Fruit fly (Drosophila melanogaster) whole organism, embryonic: ENCODE data around the gene CG4951.
A peak's percentile ranks its signal among the peaks of the same experiment; 100 is the strongest.

Experiments
- Ada2b ChIP-seq: fragments of 200-800 bp; sonication (Bioruptor generic); IDR thresholded peaks from 2 replicates; pipeline ENCODE4 v1.3.6; 2022; ENCODE audit warnings: missing biosample characterization, missing genetic modification characterization
- Awh ChIP-seq: fragments of 200-800 bp; sonication (Bioruptor generic); IDR thresholded peaks from 2 replicates; pipeline ENCODE4, ENCODE4 v1.3.6; 2022; ENCODE audit warnings: missing biosample characterization, missing genetic modification characterization
- BEAF-32 ChIP-seq: fragments of 200-800 bp; sonication (Bioruptor generic); optimal IDR thresholded peaks from 3 replicates; lab custom pipeline; 2017; ENCODE audit warnings: missing biosample characterization, missing genetic modification characterization, mild to moderate bottlenecking, moderate library complexity, missing genetic modification reagents
- CG10366 ChIP-seq: fragments of 200-800 bp; sonication (Bioruptor generic); IDR thresholded peaks from 2 replicates; pipeline ENCODE4 v1.3.6; 2022; ENCODE audit warnings: missing biosample characterization, missing genetic modification characterization
- CG11695 ChIP-seq: fragments of 200-800 bp; sonication (Bioruptor generic); IDR thresholded peaks from 3 replicates; pipeline ENCODE4 v1.3.6; 2022; ENCODE audit warnings: missing biosample characterization, missing genetic modification characterization
- CG12155 ChIP-seq: fragments of 200-800 bp; sonication (Bioruptor generic); optimal IDR thresholded peaks from 3 replicates; lab custom pipeline; 2016; ENCODE audit warnings: missing biosample characterization, missing genetic modification characterization
- CG12219 ChIP-seq: fragments of 200-800 bp; sonication (Bioruptor generic); optimal IDR thresholded peaks from 3 replicates; lab custom pipeline; 2018; ENCODE audit warnings: missing biosample characterization, mild to moderate bottlenecking, missing genetic modification characterization
- CG12659 ChIP-seq: fragments of 200-800 bp; sonication (Bioruptor generic); optimal IDR thresholded peaks from 3 replicates; lab custom pipeline; 2017; ENCODE audit warnings: mild to moderate bottlenecking, missing biosample characterization, missing genetic modification reagents, missing genetic modification characterization
- CG14667 ChIP-seq: fragments of 200-800 bp; sonication (Bioruptor generic); IDR thresholded peaks from 2 replicates; pipeline ENCODE4 v1.3.6; 2022; ENCODE audit warnings: missing biosample characterization, missing genetic modification characterization
- CG15479 ChIP-seq: fragments of 200-800 bp; sonication (Bioruptor generic); optimal IDR thresholded peaks from 3 replicates; lab custom pipeline; 2019; ENCODE audit warnings: missing biosample characterization, mild to moderate bottlenecking, missing genetic modification characterization, moderate library complexity
- CG17612 ChIP-seq: fragments of 200-800 bp; sonication (Bioruptor generic); IDR thresholded peaks from 2 replicates; pipeline ENCODE4 v1.3.6; 2022; ENCODE audit warnings: missing biosample characterization, missing genetic modification characterization
- CG18619 ChIP-seq: fragments of 200-800 bp; sonication (Bioruptor generic); optimal IDR thresholded peaks from 3 replicates; lab custom pipeline; 2017; ENCODE audit warnings: missing biosample characterization, mild to moderate bottlenecking, missing genetic modification characterization
- CG2712 ChIP-seq: fragments of 200-800 bp; optimal IDR thresholded peaks from 3 replicates; lab custom pipeline; 2019; ENCODE audit warnings: missing biosample characterization, mild to moderate bottlenecking, missing genetic modification characterization, moderate library complexity
- CG42726 ChIP-seq: fragments of 200-800 bp; sonication (Bioruptor generic); IDR thresholded peaks from 2 replicates; pipeline ENCODE4 v1.3.6; 2022; ENCODE audit warnings: missing biosample characterization, missing genetic modification characterization; ENCODE audit not compliant: partially characterized antibody
- CG4404 ChIP-seq: fragments of 200-800 bp; sonication (Bioruptor generic); IDR thresholded peaks from 2 replicates; pipeline ENCODE4 v1.3.6; 2022; ENCODE audit warnings: missing biosample characterization, missing genetic modification characterization
- CG5953 ChIP-seq: fragments of 200-800 bp; sonication (Bioruptor generic); IDR thresholded peaks from 2 replicates; pipeline ENCODE4 v1.3.6; 2022; ENCODE audit warnings: missing biosample characterization, missing genetic modification characterization
- CG7839 ChIP-seq: fragments of 200-800 bp; sonication (Bioruptor generic); optimal IDR thresholded peaks from 3 replicates; lab custom pipeline; 2018; ENCODE audit warnings: missing biosample characterization, mild to moderate bottlenecking, missing genetic modification characterization, moderate library complexity
- CG7987 ChIP-seq: fragments of 200-800 bp; sonication (Bioruptor generic); optimal IDR thresholded peaks from 2 replicates; lab custom pipeline; 2018; ENCODE audit warnings: missing biosample characterization, mild to moderate bottlenecking, missing genetic modification characterization, moderate library complexity
- CG9609 ChIP-seq: fragments of 200-800 bp; sonication (Bioruptor generic); optimal IDR thresholded peaks from 3 replicates; lab custom pipeline; 2016; ENCODE audit warnings: missing biosample characterization, missing genetic modification characterization
- Chrac-16 ChIP-seq: fragments of 200-800 bp; sonication (Bioruptor generic); optimal IDR thresholded peaks from 3 replicates; lab custom pipeline; 2016; ENCODE audit warnings: missing biosample characterization, missing genetic modification characterization
- CoRest ChIP-seq: fragments of 200-800 bp; sonication (Bioruptor generic); optimal IDR thresholded peaks from 3 replicates; lab custom pipeline; 2018; ENCODE audit warnings: missing biosample characterization, mild to moderate bottlenecking, missing genetic modification characterization, moderate library complexity
- Dll ChIP-seq: fragments of 200-800 bp; sonication (Bioruptor generic); IDR thresholded peaks from 4 replicates; pipeline ENCODE4 v1.3.6; 2022; ENCODE audit warnings: missing biosample characterization, missing genetic modification characterization; ENCODE audit not compliant: partially characterized antibody
- Ets65A ChIP-seq: fragments of 200-800 bp; sonication (Bioruptor generic); peaks from one replicate; lab custom pipeline; 2016; ENCODE audit warnings: missing biosample characterization, missing genetic modification characterization
- Fer3 ChIP-seq: fragments of 200-800 bp; sonication (Bioruptor generic); optimal IDR thresholded peaks from 2 replicates; lab custom pipeline; 2018; ENCODE audit warnings: missing biosample characterization, mild to moderate bottlenecking, missing genetic modification characterization, moderate library complexity
- HLH4C ChIP-seq: fragments of 200-800 bp; sonication (Bioruptor generic); IDR thresholded peaks from 3 replicates; pipeline ENCODE4 v1.3.6; 2022; ENCODE audit warnings: missing biosample characterization, missing genetic modification characterization; ENCODE audit not compliant: partially characterized antibody
- HLHmδ ChIP-seq: fragments of 200-800 bp; sonication (Bioruptor generic); optimal IDR thresholded peaks from 2 replicates; lab custom pipeline; 2018; ENCODE audit warnings: missing biosample characterization, mild to moderate bottlenecking, missing genetic modification characterization, moderate library complexity
- Hr39 ChIP-seq: fragments of >200 bp; optimal IDR thresholded peaks from 2 replicates; lab custom pipeline; 2017
- Meics ChIP-seq: fragments of 200-800 bp; sonication (Bioruptor generic); optimal IDR thresholded peaks from 2 replicates; lab custom pipeline; 2017; ENCODE audit warnings: missing biosample characterization, mild to moderate bottlenecking, missing genetic modification characterization
- Nf-YC ChIP-seq: fragments of 200-800 bp; optimal IDR thresholded peaks from 3 replicates; lab custom pipeline; 2019; ENCODE audit warnings: missing biosample characterization, mild to moderate bottlenecking, missing genetic modification characterization, moderate library complexity
- Oli ChIP-seq: fragments of 200-800 bp; sonication (Bioruptor generic); optimal IDR thresholded peaks from 2 replicates; lab custom pipeline; 2018; ENCODE audit warnings: missing biosample characterization, mild to moderate bottlenecking, missing genetic modification characterization, moderate library complexity
- Opbp ChIP-seq: fragments of 200-800 bp; sonication (Bioruptor generic); IDR thresholded peaks from 3 replicates; pipeline ENCODE4 v1.3.6; 2022; ENCODE audit warnings: missing biosample characterization, missing genetic modification characterization; ENCODE audit not compliant: partially characterized antibody
- Poxn ChIP-seq: fragments of 200-800 bp; sonication (Bioruptor generic); IDR thresholded peaks from 2 replicates; pipeline ENCODE4 v1.3.6; 2022; ENCODE audit warnings: missing biosample characterization, missing genetic modification characterization
- Rfx ChIP-seq: fragments of 200-800 bp; sonication (Bioruptor generic); IDR thresholded peaks from 2 replicates; pipeline ENCODE4 v1.3.6; 2022; ENCODE audit warnings: missing biosample characterization, missing genetic modification characterization
- Sox102F ChIP-seq: fragments of 200-800 bp; sonication (Bioruptor generic); optimal IDR thresholded peaks from 2 replicates; lab custom pipeline; 2018; ENCODE audit warnings: missing biosample characterization, mild to moderate bottlenecking, missing genetic modification characterization, moderate library complexity
- Sry-δ ChIP-seq: fragments of 200-800 bp; sonication (Bioruptor generic); optimal IDR thresholded peaks from 2 replicates; lab custom pipeline; 2016; ENCODE audit warnings: missing biosample characterization, missing genetic modification characterization
- ab ChIP-seq: fragments of 200-800 bp; sonication (Bioruptor generic); optimal IDR thresholded peaks from 2 replicates; lab custom pipeline; 2016; ENCODE audit warnings: missing biosample characterization, missing genetic modification characterization
- bowl ChIP-seq: fragments of 200-800 bp; sonication (Bioruptor generic); IDR thresholded peaks from 2 replicates; pipeline ENCODE4 v1.3.6; 2022; ENCODE audit warnings: missing biosample characterization, missing genetic modification characterization
- ci ChIP-seq: fragments of 200-800 bp; sonication (Bioruptor generic); IDR thresholded peaks from 3 replicates; pipeline ENCODE4 v1.3.6; 2022; ENCODE audit warnings: missing biosample characterization, missing genetic modification characterization
- gem ChIP-seq: fragments of 200-800 bp; sonication (Bioruptor generic); optimal IDR thresholded peaks from 2 replicates; lab custom pipeline; 2019; ENCODE audit warnings: missing biosample characterization, mild to moderate bottlenecking, missing genetic modification characterization, moderate library complexity
- gt ChIP-seq: fragments of 200-800 bp; sonication (Bioruptor generic); IDR thresholded peaks from 2 replicates; pipeline ENCODE4 v1.3.6; 2022; ENCODE audit warnings: missing biosample characterization, missing genetic modification characterization
- hb ChIP-seq: fragments of 200-800 bp; sonication (Bioruptor generic); IDR thresholded peaks from 3 replicates; pipeline ENCODE4 v1.3.6; 2022; ENCODE audit warnings: missing biosample characterization, missing genetic modification characterization; ENCODE audit not compliant: partially characterized antibody
- mld ChIP-seq: fragments of 200-800 bp; sonication (Bioruptor generic); IDR thresholded peaks from 3 replicates; pipeline ENCODE4 v1.3.6; 2022; ENCODE audit warnings: missing biosample characterization, missing genetic modification characterization; ENCODE audit not compliant: partially characterized antibody
- nau ChIP-seq: fragments of 200-800 bp; sonication (Bioruptor generic); optimal IDR thresholded peaks from 3 replicates; lab custom pipeline; 2017; ENCODE audit warnings: missing biosample characterization, mild to moderate bottlenecking, missing genetic modification characterization, missing genetic modification reagents
- p53 ChIP-seq: fragments of 200-800 bp; sonication (Bioruptor generic); optimal IDR thresholded peaks from 2 replicates; lab custom pipeline; 2016; ENCODE audit warnings: missing biosample characterization, missing genetic modification characterization
- schlank ChIP-seq: fragments of 200-800 bp; sonication (Bioruptor generic); optimal IDR thresholded peaks from 2 replicates; lab custom pipeline; 2018; ENCODE audit warnings: missing biosample characterization, mild to moderate bottlenecking, missing genetic modification characterization
- scrt ChIP-seq: fragments of 200-800 bp; sonication (Bioruptor generic); optimal IDR thresholded peaks from 2 replicates; lab custom pipeline; 2018; ENCODE audit warnings: missing biosample characterization, mild to moderate bottlenecking, missing genetic modification characterization, moderate library complexity
- twi ChIP-seq: fragments of 200-800 bp; optimal IDR thresholded peaks from 2 replicates; lab custom pipeline; 2019; ENCODE audit warnings: missing biosample characterization, mild to moderate bottlenecking, missing genetic modification characterization, moderate library complexity
- unpg ChIP-seq: fragments of 200-800 bp; sonication (Bioruptor generic); optimal IDR thresholded peaks from 3 replicates; lab custom pipeline; 2018; ENCODE audit warnings: missing biosample characterization, mild to moderate bottlenecking, missing genetic modification characterization, moderate library complexity
- wor ChIP-seq: fragments of 200-800 bp; sonication (Bioruptor generic); IDR thresholded peaks from 2 replicates; pipeline ENCODE4 v1.3.6; 2022; ENCODE audit warnings: missing biosample characterization, missing genetic modification characterization
- z ChIP-seq: fragments of 200-800 bp; sonication (Bioruptor generic); IDR thresholded peaks from 3 replicates; pipeline ENCODE4 v1.3.6; 2022; ENCODE audit warnings: missing biosample characterization, missing genetic modification characterization

Gene CG4951

DNA sequence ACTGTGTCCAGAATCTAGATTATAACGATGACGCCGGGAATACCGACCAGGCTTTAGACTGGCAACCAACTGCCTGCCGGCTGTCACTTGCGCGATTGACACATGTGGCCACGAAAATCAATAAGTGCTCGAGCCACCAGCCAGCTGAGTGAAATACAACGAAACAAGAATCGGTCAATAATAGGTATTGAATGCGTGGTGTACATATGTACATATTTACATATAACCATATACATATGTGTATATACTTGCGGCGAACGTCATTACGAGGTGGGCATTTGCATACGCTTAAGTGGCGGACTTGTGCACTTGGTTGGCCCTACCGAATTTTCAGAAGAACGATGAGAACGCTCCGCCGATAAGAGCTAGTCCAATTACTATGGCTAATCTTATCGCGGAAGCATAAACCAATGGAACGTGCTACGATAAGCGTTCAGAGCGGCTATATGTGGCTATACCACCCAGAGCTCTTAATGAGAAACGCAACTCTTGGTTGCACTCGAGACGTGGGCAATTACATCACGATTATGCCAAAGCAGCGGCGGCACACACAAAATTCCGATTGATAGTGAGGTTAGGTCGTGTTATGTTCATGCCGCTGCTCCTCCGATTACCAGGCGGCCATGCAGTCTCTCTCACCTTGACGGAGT is 7.2 kb downstream of the CG4951 start (continued):
- TF ChIP-seq wor (no peak), BEAF-32 (no peak), CG4404 (no peak), CG17612 (GFP tag; lab: Robert Waterston, UW) (no peak), Opbp (no peak), CG18619 (GFP tag; lab: Kevin White, UChicago) (no peak), CG12155 (GFP tag; lab: Kevin White, UChicago) (no peak), CG11695 (GFP tag; lab: Robert Waterston, UW) (no peak), ci (GFP tag; lab: Robert Waterston, UW) (0 out of 3 replicates have a peak, but pooled peaks have one; percentile 49), CG5953 (no peak), HLHmδ (peak; percentile 55), hb (GFP tag; lab: Robert Waterston, UW) (no peak), CG10366 (GFP tag; lab: Robert Waterston, UW) (no peak; the same call in 1 of the 2 replicates), nau (GFP tag; lab: Kevin White, UChicago) (no peak), CG12219 (peak; percentile 1), CoRest (peak; percentile 1), unpg (peak; percentile 8), Meics (GFP tag; lab: Kevin White, UChicago) (no peak), bowl (GFP tag; lab: Robert Waterston, UW) (no peak), schlank (no peak), twi (tag; lab: Kevin White, UChicago) (peak; percentile 87), gt (GFP tag; lab: Robert Waterston, UW) (no peak), CG2712 (tag; lab: Kevin White, UChicago) (no peak), Ets65A (GFP tag; lab: Kevin White, UChicago) (no peak), Fer3 (tag; lab: Kevin White, UChicago) (no peak), CG12659 (GFP tag; lab: Kevin White, UChicago) (no peak), z (no peak), Awh (0 out of 2 replicates have a peak, but pooled peaks have one; percentile 42), CG14667 (no peak), Hr39 (no peak), mld (GFP tag; lab: Robert Waterston, UW) (no peak), p53 (no peak), Sox102F (GFP tag; lab: Kevin White, UChicago) (no peak), CG15479 (GFP tag; lab: Kevin White, UChicago) (peak; percentile 55), gem (tag; lab: Kevin White, UChicago) (peak; percentile 16), Oli (tag; lab: Kevin White, UChicago) (no peak), Poxn (GFP tag; lab: Robert Waterston, UW) (no peak), HLH4C (no peak), CG7839 (tag; lab: Kevin White, UChicago) (no peak), ab (no peak), Sry-δ (no peak), Dll (no peak), CG42726 (GFP tag; lab: Robert Waterston, UW) (no peak), Rfx (GFP tag; lab: Robert Waterston, UW) (0 out of 2 replicates have a peak, but pooled peaks have one; percentile 32), scrt (GFP tag; lab: Kevin White, UChicago) (no peak), Chrac-16 (no peak), Ada2b (GFP tag; lab: Robert Waterston, UW) (no peak), CG9609 (GFP tag; lab: Kevin White, UChicago) (no peak), CG7987 (GFP tag; lab: Kevin White, UChicago) (peak; percentile 22), Nf-YC (tag; lab: Kevin White, UChicago) (no peak)
